Worm (Caenorhabditis elegans): Measurements from ENCODE around the gene R09A8.2.
A peak's percentile ranks its signal among the peaks of the same experiment; 100 is the strongest.

The R09A8.2 gene

ce11 chrX:12618447-12618846 is 818 bp upstream of the R09A8.2 start:
- TF ChIP-seq madf-3 (GFP tag; IDR thresholded peaks at IDR 0.05) (0 out of 2 replicates have a peak, but pooled peaks have one; percentile 63), F22D6.2 (tag; optimal IDR thresholded peaks at IDR 0.05) (no peak), ztf-25 (GFP tag; IDR thresholded peaks at IDR 0.05) (0 out of 2 replicates have a peak, but pooled peaks have one; percentile 28), nfya-2 (GFP tag; IDR thresholded peaks at IDR 0.05) (no peak), mcd-1 (GFP tag; IDR thresholded peaks at IDR 0.05) (0 out of 2 replicates have a peak, but pooled peaks have one; percentile 24), hsf-1 (GFP tag; IDR thresholded peaks at IDR 0.05) (0 out of 2 replicates have a peak, but pooled peaks have one; percentile 47)

- no peak for TF ChIP-seq madf-8 (GFP tag; conservative IDR thresholded peaks at IDR 0.05)
- no peak for TF ChIP-seq attf-5 (GFP tag; optimal IDR thresholded peaks at IDR 0.05)
- TF ChIP-seq mel-28 (tag; optimal IDR thresholded peaks at IDR 0.05; ENCODE audit: borderline replicate concordance), result no peak
- no peak for TF ChIP-seq Y56A3A.18 (GFP tag; IDR thresholded peaks at IDR 0.05)
- no peak for TF ChIP-seq unc-62 (GFP tag; optimal IDR thresholded peaks at IDR 0.05)
- no peak for TF ChIP-seq madf-3 (GFP tag; IDR thresholded peaks at IDR 0.05)
- no peak for TF ChIP-seq madf-10 (tag; optimal IDR thresholded peaks at IDR 0.05)
- TF ChIP-seq ztf-6 (GFP tag; IDR thresholded peaks at IDR 0.05), result no peak
- TF ChIP-seq D2030.7 (GFP tag; IDR thresholded peaks at IDR 0.05), result no peak
- TF ChIP-seq hmg-1.2 (GFP tag; IDR thresholded peaks at IDR 0.05), result no peak
- no peak for TF ChIP-seq lin-54 (GFP tag; optimal IDR thresholded peaks at IDR 0.05)
- TF ChIP-seq dpl-1 (GFP tag; optimal IDR thresholded peaks at IDR 0.05), result no peak
Observed at ce11 chrX:12620310-12620709, 1.0 kb downstream of the R09A8.2 start.

ce11 chrX:12627797-12628196 is 8.5 kb downstream of the R09A8.2 start:
- TF ChIP-seq tbp1 (GFP tag; optimal IDR thresholded peaks at IDR 0.05) (peak; percentile 18), cebp-1 (GFP tag; IDR thresholded peaks at IDR 0.05) (no peak), cebp-1 (tag; optimal IDR thresholded peaks at IDR 0.05) (no peak), lin-54 (GFP tag; optimal IDR thresholded peaks at IDR 0.05) (no peak), sea-2 (GFP tag; IDR thresholded peaks at IDR 0.05) (no peak), nhr-80 (tag; optimal IDR thresholded peaks at IDR 0.05) (peak; percentile 77), nfyb-1 (GFP tag; IDR thresholded peaks at IDR 0.05) (0 out of 2 replicates have a peak, but pooled peaks have one; percentile 27), xnd-1 (tag; optimal IDR thresholded peaks at IDR 0.05) (no peak), snpc-1.3 (tag; optimal IDR thresholded peaks at IDR 0.05; ENCODE audit: insufficient read depth) (no peak)

ce11 chrX:12629257-12629656 is 10.0 kb downstream of the R09A8.2 start:
- TF ChIP-seq cebp-1 (GFP tag; IDR thresholded peaks at IDR 0.05) (no peak), cebp-1 (tag; optimal IDR thresholded peaks at IDR 0.05) (peak; percentile 47), let-526 (GFP tag; IDR thresholded peaks at IDR 0.05) (no peak), aptf-2 (GFP tag; conservative IDR thresholded peaks at IDR 0.05) (no peak), hlh-12 (tag; optimal IDR thresholded peaks at IDR 0.05) (no peak), dox-1 (GFP tag; IDR thresholded peaks at IDR 0.05) (peak; percentile 59; the same call in 1 of the 2 replicates), ceh-27 (GFP tag; optimal IDR thresholded peaks at IDR 0.05) (peak; percentile 54), mcd-1 (GFP tag; IDR thresholded peaks at IDR 0.05) (0 out of 2 replicates have a peak, but pooled peaks have one; percentile 26), nfyb-1 (GFP tag; IDR thresholded peaks at IDR 0.05) (0 out of 2 replicates have a peak, but pooled peaks have one; percentile 59), F37B4.10 (GFP tag; IDR thresholded peaks at IDR 0.05) (no peak), unc-62 (GFP tag; optimal IDR thresholded peaks at IDR 0.05) (no peak), attf-5 (GFP tag; optimal IDR thresholded peaks at IDR 0.05) (peak; percentile 14), chd-7 (tag; optimal IDR thresholded peaks at IDR 0.05) (peak; percentile 6), tbp1 (GFP tag; optimal IDR thresholded peaks at IDR 0.05) (no peak), snpc-1.3 (tag; optimal IDR thresholded peaks at IDR 0.05; ENCODE audit: insufficient read depth) (no peak), B0035.1 (tag; optimal IDR thresholded peaks at IDR 0.05) (no peak), Y67H2A.10 (GFP tag; conservative IDR thresholded peaks at IDR 0.05) (no peak), B0336.3 (GFP tag; IDR thresholded peaks at IDR 0.05) (no peak), attf-6 (GFP tag; IDR thresholded peaks at IDR 0.05) (no peak), nhr-179 (tag; optimal IDR thresholded peaks at IDR 0.05) (no peak), lin-26 (GFP tag; IDR thresholded peaks at IDR 0.05) (0 out of 2 replicates have a peak, but pooled peaks have one; percentile 29), Y95B8A.8 (GFP tag; IDR thresholded peaks at IDR 0.05) (0 out of 2 replicates have a peak, but pooled peaks have one; percentile 30), zfh-2 (GFP tag; conservative IDR thresholded peaks at IDR 0.05) (peak; percentile 64)

Data from whole organism, young adult.